1 worm cellular context compared by ENCODE assay signal in genomic region chrIII:8504176-8504763, ce11.
TF ChIP-seq lines count a peak whose summit lies in the region.

No protein-coding gene starts in this region.

TF ChIP-seq in whole organism, L1 larva, 84 proteins besides CTCF, POLR2A, EP300 and RAD21 (continued from another document):
- TF ChIP-seq F16B12.6 (tag; optimal IDR thresholded peaks at IDR 0.05; lab: Kevin White, UChicago) = no peak
- no peak for TF ChIP-seq efl-3 (GFP tag; optimal IDR thresholded peaks at IDR 0.05; lab: Kevin White, UChicago)
- TF ChIP-seq lin-13 (GFP tag; optimal IDR thresholded peaks at IDR 0.05; lab: Kevin White, UChicago) = no peak
- no peak for TF ChIP-seq hpl-2 (GFP tag; optimal IDR thresholded peaks at IDR 0.05; lab: Kevin White, UChicago)
- no peak for TF ChIP-seq sptf-1 (tag; optimal IDR thresholded peaks at IDR 0.05; lab: Kevin White, UChicago)
- no peak for TF ChIP-seq ceh-63 (GFP tag; optimal IDR thresholded peaks at IDR 0.05; lab: Kevin White, UChicago)
- no peak for TF ChIP-seq sox-4 (tag; optimal IDR thresholded peaks at IDR 0.05; lab: Kevin White, UChicago)
- peak; percentile 74 for TF ChIP-seq blmp-1 (tag; optimal IDR thresholded peaks at IDR 0.05; lab: Kevin White, UChicago)
- TF ChIP-seq nhr-28 (tag; optimal IDR thresholded peaks at IDR 0.05; lab: Kevin White, UChicago) = no peak
- TF ChIP-seq fkh-10 (GFP tag; optimal IDR thresholded peaks at IDR 0.05; lab: Kevin White, UChicago) = no peak
- no peak for TF ChIP-seq nhr-19 (GFP tag; conservative IDR thresholded peaks at IDR 0.05; lab: Robert Waterston, UW)
- TF ChIP-seq nhr-84 (tag; optimal IDR thresholded peaks at IDR 0.05; lab: Kevin White, UChicago) = no peak
TF ChIP-seq in whole organism, L1 larva: peak in this region for 5.
